Worm (Caenorhabditis elegans) whole organism, young adult: Measurements from ENCODE around the gene gfat-2.

Experiments
- C06A6.2 ChIP-seq: fragments of 200-800 bp; sonication (Bioruptor generic); conservative IDR thresholded peaks from 2 replicates; pipeline ENCODE4 v1.3.6; 2022; ENCODE audit warnings: missing genetic modification characterization, missing compliant biosample characterization
- F10E7.11 ChIP-seq: sonication (generic microtip); optimal IDR thresholded peaks from 2 replicates; lab custom pipeline; 2017; ENCODE audit warnings: mild to moderate bottlenecking, missing genetic modification characterization, moderate library complexity, missing compliant biosample characterization
- F37B4.10 ChIP-seq: fragments of 200-800 bp; sonication (Bioruptor generic); IDR thresholded peaks from 2 replicates; pipeline ENCODE4 v1.3.6; 2022; ENCODE audit warnings: missing genetic modification characterization, missing compliant biosample characterization
- F39B2.1 ChIP-seq: fragments of 200-800 bp; sonication (Bioruptor generic); IDR thresholded peaks from 2 replicates; pipeline ENCODE4 v1.3.6; 2022; ENCODE audit warnings: missing genetic modification reagents, missing genetic modification characterization, missing compliant biosample characterization
- F49E8.2 ChIP-seq: sonication (generic microtip); optimal IDR thresholded peaks from 3 replicates; lab custom pipeline; 2017; ENCODE audit warnings: missing genetic modification characterization, mild to moderate bottlenecking, missing compliant biosample characterization, antibody characterized with exemption, moderate library complexity; ENCODE audit not compliant: insufficient read depth
- K12H6.12 ChIP-seq: fragments of 200-800 bp; sonication (Bioruptor generic); optimal IDR thresholded peaks from 2 replicates; lab custom pipeline; 2018; ENCODE audit warnings: mild to moderate bottlenecking, missing genetic modification characterization, missing compliant biosample characterization
- T26A5.8 ChIP-seq: sonication (generic microtip); optimal IDR thresholded peaks from 2 replicates; lab custom pipeline; 2016; ENCODE audit warnings: missing genetic modification characterization, missing compliant biosample characterization
- Y53G8AR.9 ChIP-seq: fragments of 200-800 bp; sonication (Bioruptor generic); conservative IDR thresholded peaks from 2 replicates; pipeline ENCODE4 v1.3.6; 2022; ENCODE audit warnings: missing genetic modification reagents, missing genetic modification characterization, missing compliant biosample characterization
- Y56A3A.18 ChIP-seq: fragments of 200-800 bp; sonication (Bioruptor generic); IDR thresholded peaks from 2 replicates; pipeline ENCODE4 v1.3.6; 2022; ENCODE audit warnings: missing genetic modification reagents, missing genetic modification characterization, missing compliant biosample characterization
- Y95B8A.8 ChIP-seq: fragments of 200-800 bp; sonication (Bioruptor generic); IDR thresholded peaks from 2 replicates; pipeline ENCODE4 v1.3.6; 2022; ENCODE audit warnings: missing genetic modification reagents, missing genetic modification characterization, missing compliant biosample characterization
- ama-1 ChIP-seq, 3 experiments: fragments of 150-350 bp in 1 of 3; sonication (generic microtip) in 2 of 3; optimal IDR thresholded peaks; 2 replicates each; lab custom pipeline; 2014 to 2018; ENCODE audit warnings: missing biosample characterization in 2 of 3, missing genetic modification characterization in 2 of 3, missing genetic modification reagents in 2 of 3
- atf-7 ChIP-seq: sonication (generic microtip); optimal IDR thresholded peaks from 2 replicates; lab custom pipeline; 2017; ENCODE audit warnings: mild to moderate bottlenecking, missing genetic modification characterization, missing compliant biosample characterization
- athp-1 ChIP-seq: sonication (generic microtip); optimal IDR thresholded peaks from 2 replicates; lab custom pipeline; 2017; ENCODE audit warnings: mild to moderate bottlenecking, missing genetic modification characterization, missing compliant biosample characterization
- attf-5 ChIP-seq: fragments of 200-800 bp; sonication (Bioruptor generic); optimal IDR thresholded peaks from 2 replicates; lab custom pipeline; 2018; ENCODE audit warnings: mild to moderate bottlenecking, missing genetic modification characterization, missing compliant biosample characterization
- bed-1 ChIP-seq: fragments of 200-800 bp; sonication (Bioruptor generic); IDR thresholded peaks from 2 replicates; pipeline ENCODE4 v1.3.6; 2022; ENCODE audit warnings: missing genetic modification reagents, missing genetic modification characterization, missing compliant biosample characterization
- ceh-100 ChIP-seq: fragments of 200-800 bp; sonication (Bioruptor generic); IDR thresholded peaks from 2 replicates; pipeline ENCODE4 v1.3.6; 2022; ENCODE audit warnings: missing genetic modification reagents, missing genetic modification characterization, missing compliant biosample characterization
- ceh-58 ChIP-seq: fragments of 200-800 bp; sonication (Bioruptor generic); IDR thresholded peaks from 2 replicates; pipeline ENCODE4 v1.3.6; 2022; ENCODE audit warnings: missing genetic modification characterization, missing compliant biosample characterization
- ceh-91 ChIP-seq: fragments of 200-800 bp; sonication (Bioruptor generic); IDR thresholded peaks from 2 replicates; pipeline ENCODE4 v1.3.6; 2022; ENCODE audit warnings: missing genetic modification reagents, missing genetic modification characterization, missing compliant biosample characterization
- dpl-1 ChIP-seq: fragments of 150-350 bp; optimal IDR thresholded peaks from 2 replicates; lab custom pipeline; 2014; ENCODE audit warnings: missing biosample characterization, missing genetic modification reagents, missing genetic modification characterization
- efl-1 ChIP-seq: fragments of 150-350 bp; optimal IDR thresholded peaks from 2 replicates; lab custom pipeline; 2014; ENCODE audit warnings: missing biosample characterization, missing genetic modification reagents, missing genetic modification characterization
- fkh-3 ChIP-seq: sonication (generic microtip); optimal IDR thresholded peaks from 2 replicates; lab custom pipeline; 2016; ENCODE audit warnings: mild to moderate bottlenecking, missing genetic modification characterization, missing compliant biosample characterization
- hmg-1.2 ChIP-seq: fragments of 200-800 bp; sonication (Bioruptor generic); IDR thresholded peaks from 2 replicates; pipeline ENCODE4 v1.3.6; 2022; ENCODE audit warnings: missing genetic modification reagents, missing genetic modification characterization, missing compliant biosample characterization
- lag-1 ChIP-seq: fragments of 200-800 bp; sonication (Bioruptor generic); IDR thresholded peaks from 2 replicates; pipeline ENCODE4 v1.3.6; 2022; ENCODE audit warnings: missing genetic modification reagents, missing genetic modification characterization, missing compliant biosample characterization
- lin-54 ChIP-seq: fragments of 200-800 bp; sonication (Bioruptor generic); optimal IDR thresholded peaks from 2 replicates; lab custom pipeline; 2018; ENCODE audit warnings: mild to moderate bottlenecking, missing genetic modification characterization, missing compliant biosample characterization
- lsl-1 ChIP-seq: fragments of 200-800 bp; sonication (Bioruptor generic); optimal IDR thresholded peaks from 2 replicates; lab custom pipeline; 2018; ENCODE audit warnings: mild to moderate bottlenecking, missing genetic modification characterization, moderate library complexity, missing compliant biosample characterization
- madf-3 ChIP-seq: fragments of 200-800 bp; sonication (Bioruptor generic); IDR thresholded peaks from 2 replicates; pipeline ENCODE4 v1.3.6; 2022; ENCODE audit warnings: missing genetic modification reagents, missing genetic modification characterization, missing compliant biosample characterization
- madf-6 ChIP-seq: fragments of 200-800 bp; sonication (Bioruptor generic); IDR thresholded peaks from 2 replicates; pipeline ENCODE4 v1.3.6; 2022; ENCODE audit warnings: missing genetic modification reagents, missing genetic modification characterization, missing compliant biosample characterization
- madf-8 ChIP-seq: fragments of 200-800 bp; sonication (Bioruptor generic); conservative IDR thresholded peaks from 2 replicates; pipeline ENCODE4 v1.3.6; 2022; ENCODE audit warnings: missing genetic modification reagents, missing genetic modification characterization, missing compliant biosample characterization
- nfyb-1 ChIP-seq: fragments of 200-800 bp; sonication (Bioruptor generic); IDR thresholded peaks from 2 replicates; pipeline ENCODE4 v1.3.6; 2022; ENCODE audit warnings: missing genetic modification reagents, missing genetic modification characterization, missing compliant biosample characterization
- nhr-179 ChIP-seq: sonication (generic microtip); optimal IDR thresholded peaks from 2 replicates; lab custom pipeline; 2016; ENCODE audit warnings: mild to moderate bottlenecking, missing genetic modification characterization, missing compliant biosample characterization
- nhr-90 ChIP-seq: sonication (generic microtip); optimal IDR thresholded peaks from 2 replicates; lab custom pipeline; 2016; ENCODE audit warnings: missing genotype, mild to moderate bottlenecking, missing genetic modification characterization, missing compliant biosample characterization
- pbrm-1 ChIP-seq: fragments of 200-800 bp; sonication (Bioruptor generic); IDR thresholded peaks from 2 replicates; pipeline ENCODE4 v1.3.6; 2022; ENCODE audit warnings: missing genetic modification reagents, missing genetic modification characterization, missing compliant biosample characterization
- rcor-1 ChIP-seq: fragments of 200-800 bp; sonication (Bioruptor generic); IDR thresholded peaks from 2 replicates; pipeline ENCODE4 v1.3.6; 2022; ENCODE audit warnings: missing genetic modification reagents, missing genetic modification characterization, missing compliant biosample characterization
- rec-8 ChIP-seq, 2 experiments: sonication (generic microtip); optimal IDR thresholded peaks; 2 replicates each; lab custom pipeline; 2016; ENCODE audit warnings: mild to moderate bottlenecking in 2 of 2, missing genetic modification characterization in 2 of 2, missing genetic modification reagents in 2 of 2, missing genotype in 2 of 2, missing biosample characterization in 1 of 2, missing compliant biosample characterization in 1 of 2, moderate library complexity in 1 of 2
- repo-1 ChIP-seq: sonication (generic microtip); optimal IDR thresholded peaks from 2 replicates; lab custom pipeline; 2017; ENCODE audit warnings: mild to moderate bottlenecking, missing genetic modification characterization, missing compliant biosample characterization
- sdz-38 ChIP-seq: sonication (generic microtip); optimal IDR thresholded peaks from 2 replicates; lab custom pipeline; 2016; ENCODE audit warnings: missing genotype, missing genetic modification characterization, missing compliant biosample characterization
- snpc-1.3 ChIP-seq: sonication (generic microtip); optimal IDR thresholded peaks from 2 replicates; lab custom pipeline; 2017; ENCODE audit warnings: missing genetic modification characterization, mild to moderate bottlenecking, missing compliant biosample characterization, antibody characterized with exemption, moderate library complexity, missing genotype, missing genetic modification reagents; ENCODE audit not compliant: insufficient read depth
- snpc-3.4 ChIP-seq: sonication (generic microtip); optimal IDR thresholded peaks from 2 replicates; lab custom pipeline; 2017; ENCODE audit warnings: missing genetic modification characterization, mild to moderate bottlenecking, missing compliant biosample characterization, antibody characterized with exemption, moderate library complexity, missing genotype, missing genetic modification reagents
- snpc-4 ChIP-seq, 5 experiments: fragments of 150-350 bp in 1 of 5; sonication (generic microtip) in 4 of 5; optimal IDR thresholded peaks; 2 replicates each; lab custom pipeline; 2014 to 2018; ENCODE audit warnings: missing genetic modification characterization in 5 of 5, missing biosample characterization in 3 of 5, antibody characterized with exemption in 2 of 5, mild to moderate bottlenecking in 2 of 5, missing compliant biosample characterization in 2 of 5, missing genotype in 2 of 5, moderate library complexity in 2 of 5, missing genetic modification reagents in 1 of 5
- somi-1 ChIP-seq: fragments of 200-800 bp; sonication (Bioruptor generic); optimal IDR thresholded peaks from 2 replicates; lab custom pipeline; 2018; ENCODE audit warnings: mild to moderate bottlenecking, missing genetic modification characterization, missing compliant biosample characterization
- tbp1 ChIP-seq: fragments of 200-800 bp; sonication (Bioruptor generic); optimal IDR thresholded peaks from 2 replicates; lab custom pipeline; 2018; ENCODE audit warnings: mild to moderate bottlenecking, missing genetic modification characterization, missing compliant biosample characterization
- tbx-9 ChIP-seq: sonication (generic microtip); optimal IDR thresholded peaks from 2 replicates; lab custom pipeline; 2016; ENCODE audit warnings: borderline replicate concordance, missing genetic modification characterization, inconsistent platforms, missing compliant biosample characterization
- zfh-2 ChIP-seq: fragments of 200-800 bp; sonication (Bioruptor generic); conservative IDR thresholded peaks from 2 replicates; pipeline ENCODE4 v1.3.6; 2022; ENCODE audit warnings: missing genetic modification reagents, missing genetic modification characterization, missing compliant biosample characterization
- ztf-18 ChIP-seq: sonication (generic microtip); optimal IDR thresholded peaks from 2 replicates; lab custom pipeline; 2016; ENCODE audit warnings: missing genotype, mild to moderate bottlenecking, missing genetic modification characterization, missing compliant biosample characterization

Gene gfat-2

ce11 chrIV:11375713-11376112 is 34.3 kb upstream of the gfat-2 start:
- TF ChIP-seq bed-1 (GFP tag; lab: Robert Waterston, UW) (no peak), sdz-38 (tag; lab: Kevin White, UChicago) (no peak), F39B2.1 (GFP tag; lab: Robert Waterston, UW) (0 out of 2 replicates have a peak, but pooled peaks have one; percentile 4), attf-5 (GFP tag; lab: Kevin White, UChicago) (no peak), F37B4.10 (GFP tag; lab: Robert Waterston, UW) (no peak), nhr-90 (tag; lab: Kevin White, UChicago) (no peak), nfyb-1 (GFP tag; lab: Robert Waterston, UW) (0 out of 2 replicates have a peak, but pooled peaks have one; percentile 19), ceh-58 (GFP tag; lab: Robert Waterston, UW) (no peak), pbrm-1 (GFP tag; lab: Robert Waterston, UW) (0 out of 2 replicates have a peak, but pooled peaks have one; percentile 9), nhr-179 (tag; lab: Kevin White, UChicago) (no peak), Y56A3A.18 (GFP tag; lab: Robert Waterston, UW) (peak; percentile 9; the same call in 1 of the 2 replicates), fkh-3 (tag; lab: Kevin White, UChicago) (no peak), somi-1 (GFP tag; lab: Kevin White, UChicago) (no peak)

- TF ChIP-seq rec-8 (tag; optimal IDR thresholded peaks at IDR 0.05; lab: Kevin White, UChicago) (peak in 1 of 2 experiments; percentile 24), Y56A3A.18 (GFP tag; lab: Robert Waterston, UW) (peak; percentile 73; the same call in 1 of the 2 replicates), lsl-1 (GFP tag; lab: Kevin White, UChicago) (peak; percentile 57), rcor-1 (GFP tag; lab: Robert Waterston, UW) (peak; percentile 56), lin-54 (peak; percentile 71), madf-8 (peak; percentile 41; the same call in 1 of the 2 replicates), hmg-1.2 (GFP tag; lab: Robert Waterston, UW) (peak; percentile 47), T26A5.8 (peak; percentile 72), snpc-4 (GFP tag; optimal IDR thresholded peaks at IDR 0.05; lab: Kevin White, UChicago) (no peak), snpc-4 (tag; optimal IDR thresholded peaks at IDR 0.05; lab: Kevin White, UChicago) (peak in 2 of 4 experiments; percentile 14 to 24), efl-1 (peak; percentile 30), ama-1 (optimal IDR thresholded peaks at IDR 0.05; lab: Kevin White, UChicago) (no peak), ama-1 (GFP tag; optimal IDR thresholded peaks at IDR 0.05; lab: Kevin White, UChicago) (peak; percentile 44 to 85), C06A6.2 (GFP tag; lab: Robert Waterston, UW) (no peak), snpc-1.3 (peak; percentile 69), ceh-58 (GFP tag; lab: Robert Waterston, UW) (peak; percentile 75; the same call in 1 of the 2 replicates), tbp1 (GFP tag; lab: Kevin White, UChicago) (peak; percentile 57), athp-1 (tag; lab: Kevin White, UChicago) (peak; percentile 37), snpc-3.4 (tag; lab: Kevin White, UChicago) (peak; percentile 60), madf-6 (GFP tag; lab: Robert Waterston, UW) (peak; percentile 86), pbrm-1 (GFP tag; lab: Robert Waterston, UW) (no peak), ztf-18 (tag; lab: Kevin White, UChicago) (peak; percentile 20), atf-7 (tag; lab: Kevin White, UChicago) (peak; percentile 53), Y95B8A.8 (GFP tag; lab: Robert Waterston, UW) (peak; percentile 88), ceh-100 (0 out of 2 replicates have a peak, but pooled peaks have one; percentile 9), K12H6.12 (tag; lab: Kevin White, UChicago) (no peak), dpl-1 (GFP tag; lab: Kevin White, UChicago) (peak; percentile 14), ceh-91 (GFP tag; lab: Robert Waterston, UW) (0 out of 2 replicates have a peak, but pooled peaks have one; percentile 18), zfh-2 (no peak), F39B2.1 (GFP tag; lab: Robert Waterston, UW) (0 out of 2 replicates have a peak, but pooled peaks have one; percentile 35), Y53G8AR.9 (GFP tag; lab: Robert Waterston, UW) (peak; percentile 94), tbx-9 (tag; lab: Kevin White, UChicago) (no peak), F10E7.11 (tag; lab: Kevin White, UChicago) (no peak), madf-3 (peak; percentile 82), repo-1 (tag; lab: Kevin White, UChicago) (peak; percentile 55), F49E8.2 (tag; lab: Kevin White, UChicago) (peak; percentile 76), lag-1 (GFP tag; lab: Robert Waterston, UW) (no peak)
Observed at ce11 chrIV:11377439-11377838, 32.6 kb upstream of the gfat-2 start.
